Worm (Caenorhabditis elegans) whole organism, L3 larva: ENCODE results near the gene srx-60.

Experiments used
- nhr-76 ChIP-seq: fragments of 150-350 bp; sonication (generic microtip); optimal IDR thresholded peaks from 5 replicates; lab custom pipeline; 2014; ENCODE audit warnings: missing biosample characterization, missing genetic modification characterization
- ztf-11 ChIP-seq: fragments of 150-350 bp; optimal IDR thresholded peaks from 2 replicates; lab custom pipeline; 2014; ENCODE audit warnings: missing biosample characterization, missing genetic modification characterization

DNA sequence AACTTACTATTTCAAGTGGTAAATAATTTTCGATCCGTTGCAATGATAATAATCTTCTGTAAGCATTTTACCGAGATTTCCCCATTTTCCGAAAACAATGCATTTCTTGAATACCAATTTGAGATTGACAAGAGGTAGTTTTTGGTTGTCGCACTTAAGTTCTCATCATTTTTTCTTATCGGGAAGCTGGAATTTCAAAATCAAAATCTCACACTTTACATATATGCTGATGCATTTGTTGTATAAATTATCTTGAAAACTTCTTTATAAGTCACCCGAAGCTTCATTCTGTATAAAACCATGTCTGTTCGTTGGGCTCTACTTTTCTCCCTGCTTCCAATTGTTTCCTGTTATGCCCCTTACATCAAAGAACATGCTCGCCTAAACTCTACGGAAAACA lies 50.7 kb downstream of the srx-60 start, which contains the start of gene try-11:
- TF ChIP-seq ztf-11 (tag; lab: Kevin White, UChicago) (no peak), nhr-76 (tag; lab: Kevin White, UChicago) (no peak)
